Worm (Caenorhabditis elegans): Measurements from ENCODE around the gene fbxa-90.

ce11 chrV:16974919-16975318 is 8.3 kb downstream of the fbxa-90 start, which contains the start of gene srx-54:
- TF ChIP-seq ama-1 (optimal IDR thresholded peaks at IDR 0.05) (no peak), ceh-36 (tag; optimal IDR thresholded peaks at IDR 0.05) (no peak), flt-1 (GFP tag; IDR thresholded peaks at IDR 0.05) (no peak), tbx-37 (GFP tag; conservative IDR thresholded peaks at IDR 0.05) (no peak)
